Fruit fly (Drosophila melanogaster) whole organism, pupa: Measurements from ENCODE around the gene Fer2LCH.

Experiments
- CG10348 ChIP-seq: fragments of 200-800 bp; sonication (Bioruptor generic); IDR thresholded peaks from 2 replicates; pipeline ENCODE4 v1.3.6; 2022; ENCODE audit warnings: missing biosample characterization, missing genetic modification characterization
- CG12605 ChIP-seq: fragments of 200-800 bp; sonication (Bioruptor generic); IDR thresholded peaks from 2 replicates; pipeline ENCODE4 v1.3.6; 2022; ENCODE audit warnings: missing biosample characterization, missing genetic modification characterization
- CG13204 ChIP-seq: fragments of 200-800 bp; sonication (Bioruptor generic); optimal IDR thresholded peaks from 2 replicates; lab custom pipeline; 2018; ENCODE audit warnings: missing biosample characterization, mild to moderate bottlenecking, missing genetic modification characterization, moderate library complexity
- CG14655 ChIP-seq: fragments of 200-800 bp; sonication (Bioruptor generic); optimal IDR thresholded peaks from 3 replicates; lab custom pipeline; 2017; ENCODE audit warnings: mild to moderate bottlenecking, missing biosample characterization, missing genetic modification reagents, missing genetic modification characterization
- CG15710 ChIP-seq: fragments of 200-800 bp; sonication (Bioruptor generic); optimal IDR thresholded peaks from 2 replicates; lab custom pipeline; 2018; ENCODE audit warnings: missing biosample characterization, mild to moderate bottlenecking, missing genetic modification characterization, moderate library complexity
- CG17806 ChIP-seq: fragments of 200-800 bp; sonication (Bioruptor generic); optimal IDR thresholded peaks from 2 replicates; lab custom pipeline; 2018; ENCODE audit warnings: missing biosample characterization, mild to moderate bottlenecking, missing genetic modification characterization, moderate library complexity
- CG32121 ChIP-seq: fragments of 200-800 bp; sonication (Bioruptor generic); IDR thresholded peaks from 2 replicates; pipeline ENCODE4 v1.3.6; 2022; ENCODE audit warnings: missing biosample characterization, missing genetic modification characterization
- CG34367 ChIP-seq: fragments of 200-800 bp; sonication (Bioruptor generic); optimal IDR thresholded peaks from 2 replicates; lab custom pipeline; 2018; ENCODE audit warnings: missing biosample characterization, mild to moderate bottlenecking, missing genetic modification characterization
- CG4496 ChIP-seq: fragments of 200-800 bp; sonication (Bioruptor generic); IDR thresholded peaks from 3 replicates; pipeline ENCODE4 v1.3.6; 2022; ENCODE audit warnings: missing biosample characterization, missing genetic modification characterization
- CG8159 ChIP-seq: fragments of 200-800 bp; sonication (Bioruptor generic); optimal IDR thresholded peaks from 3 replicates; lab custom pipeline; 2018; ENCODE audit warnings: missing biosample characterization, mild to moderate bottlenecking, missing genetic modification characterization, moderate library complexity
- CG8301 ChIP-seq: fragments of 200-800 bp; sonication (Bioruptor generic); optimal IDR thresholded peaks from 2 replicates; lab custom pipeline; 2018; ENCODE audit warnings: missing biosample characterization, mild to moderate bottlenecking, missing genetic modification characterization
- CG9948 ChIP-seq: fragments of 200-800 bp; sonication (Bioruptor generic); optimal IDR thresholded peaks from 2 replicates; lab custom pipeline; 2018; ENCODE audit warnings: missing biosample characterization, mild to moderate bottlenecking, missing genetic modification characterization, moderate library complexity
- D1 ChIP-seq: fragments of 200-800 bp; sonication (Bioruptor generic); optimal IDR thresholded peaks from 2 replicates; lab custom pipeline; 2018; ENCODE audit warnings: missing biosample characterization, mild to moderate bottlenecking, missing genetic modification characterization, moderate library complexity
- EcR ChIP-seq: fragments of 200-800 bp; sonication (Bioruptor generic); optimal IDR thresholded peaks from 3 replicates; lab custom pipeline; 2019; ENCODE audit warnings: missing biosample characterization, missing genetic modification characterization, mild to moderate bottlenecking, moderate library complexity, missing genetic modification reagents
- Ets98B ChIP-seq: fragments of 200-800 bp; sonication (Bioruptor generic); IDR thresholded peaks from 2 replicates; pipeline ENCODE4 v1.3.6; 2022; ENCODE audit warnings: missing biosample characterization, missing genetic modification characterization
- Pif1A ChIP-seq: fragments of 200-800 bp; sonication (Bioruptor generic); optimal IDR thresholded peaks from 3 replicates; lab custom pipeline; 2016; ENCODE audit warnings: missing biosample characterization, missing genetic modification characterization
- Pif1B ChIP-seq: fragments of 200-800 bp; sonication (Bioruptor generic); optimal IDR thresholded peaks from 3 replicates; lab custom pipeline; 2016; ENCODE audit warnings: missing biosample characterization, missing genetic modification characterization
- Snoo ChIP-seq: fragments of 200-800 bp; sonication (Bioruptor generic); optimal IDR thresholded peaks from 3 replicates; lab custom pipeline; 2017; ENCODE audit warnings: missing biosample characterization, mild to moderate bottlenecking, missing genetic modification characterization, inconsistent platforms
- fd96Ca ChIP-seq: fragments of 200-800 bp; sonication (Bioruptor generic); IDR thresholded peaks from 3 replicates; pipeline ENCODE4 v1.3.6; 2022; ENCODE audit warnings: missing biosample characterization, missing genetic modification characterization
- gl ChIP-seq: fragments of 200-800 bp; sonication (Bioruptor generic); optimal IDR thresholded peaks from 2 replicates; lab custom pipeline; 2018; ENCODE audit warnings: missing biosample characterization, mild to moderate bottlenecking, missing genetic modification characterization
- rn ChIP-seq: fragments of 200-800 bp; sonication (Bioruptor generic); IDR thresholded peaks from 2 replicates; pipeline ENCODE4 v1.3.6; 2022; ENCODE audit warnings: missing biosample characterization, missing genetic modification characterization

Fer2LCH gene

DNA sequence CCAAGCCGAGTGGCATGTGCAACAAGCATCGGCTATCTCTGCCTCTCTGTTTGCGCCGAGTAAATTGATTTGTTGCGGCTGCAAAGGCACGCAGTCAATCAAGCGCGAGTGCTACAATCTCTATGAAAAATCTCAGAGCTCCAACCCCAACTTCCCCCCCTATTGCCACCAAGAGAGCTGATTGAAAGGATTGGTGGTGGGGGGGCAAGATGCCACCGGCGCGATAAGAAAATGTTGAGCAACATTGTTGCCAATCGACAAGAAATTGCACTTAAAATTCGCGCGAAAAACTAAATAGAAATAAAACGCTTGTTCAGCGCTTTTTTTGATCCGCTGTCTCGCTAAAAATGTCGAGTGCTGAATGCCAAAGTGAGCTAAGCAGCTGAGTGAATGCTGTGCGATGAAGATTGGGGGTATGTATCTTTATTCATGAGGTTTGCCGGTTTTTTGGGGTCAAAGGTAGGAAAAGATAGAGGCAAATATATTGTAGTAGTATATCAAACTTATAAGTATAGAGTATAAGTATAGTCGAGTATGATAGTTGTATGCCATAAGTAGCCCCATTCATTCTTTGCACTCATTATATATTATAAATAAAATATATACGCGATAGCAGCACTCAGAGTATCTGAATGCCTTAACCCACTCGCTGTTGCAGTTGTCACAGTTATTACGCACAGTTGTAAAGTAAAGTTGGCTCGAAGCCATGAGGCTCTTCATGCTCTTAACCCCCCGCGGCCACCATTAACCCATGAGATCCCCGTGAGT is 44.0 kb upstream of the Fer2LCH start:
- TF ChIP-seq CG13204 (GFP tag; lab: Kevin White, UChicago) (no peak), rn (GFP tag; lab: Robert Waterston, UW) (no peak), CG15710 (tag; lab: Kevin White, UChicago) (no peak), fd96Ca (GFP tag; lab: Robert Waterston, UW) (peak; percentile 52), CG8301 (tag; lab: Kevin White, UChicago) (peak; percentile 10), CG34367 (no peak), gl (tag; lab: Kevin White, UChicago) (no peak), CG12605 (no peak), CG10348 (GFP tag; lab: Robert Waterston, UW) (peak; percentile 48), EcR (GFP tag; lab: Kevin White, UChicago) (no peak), CG8159 (no peak), CG14655 (GFP tag; lab: Kevin White, UChicago) (peak; percentile 54), CG32121 (GFP tag; lab: Robert Waterston, UW) (peak; percentile 48), CG17806 (tag; lab: Kevin White, UChicago) (no peak), D1 (tag; lab: Kevin White, UChicago) (no peak), CG4496 (GFP tag; lab: Robert Waterston, UW) (peak; percentile 25; the same call in 1 of the 3 replicates), CG9948 (no peak), Snoo (tag; lab: Kevin White, UChicago) (no peak), Ets98B (no peak), Pif1B (no peak), Pif1A (GFP tag; lab: Kevin White, UChicago) (no peak)

DNA sequence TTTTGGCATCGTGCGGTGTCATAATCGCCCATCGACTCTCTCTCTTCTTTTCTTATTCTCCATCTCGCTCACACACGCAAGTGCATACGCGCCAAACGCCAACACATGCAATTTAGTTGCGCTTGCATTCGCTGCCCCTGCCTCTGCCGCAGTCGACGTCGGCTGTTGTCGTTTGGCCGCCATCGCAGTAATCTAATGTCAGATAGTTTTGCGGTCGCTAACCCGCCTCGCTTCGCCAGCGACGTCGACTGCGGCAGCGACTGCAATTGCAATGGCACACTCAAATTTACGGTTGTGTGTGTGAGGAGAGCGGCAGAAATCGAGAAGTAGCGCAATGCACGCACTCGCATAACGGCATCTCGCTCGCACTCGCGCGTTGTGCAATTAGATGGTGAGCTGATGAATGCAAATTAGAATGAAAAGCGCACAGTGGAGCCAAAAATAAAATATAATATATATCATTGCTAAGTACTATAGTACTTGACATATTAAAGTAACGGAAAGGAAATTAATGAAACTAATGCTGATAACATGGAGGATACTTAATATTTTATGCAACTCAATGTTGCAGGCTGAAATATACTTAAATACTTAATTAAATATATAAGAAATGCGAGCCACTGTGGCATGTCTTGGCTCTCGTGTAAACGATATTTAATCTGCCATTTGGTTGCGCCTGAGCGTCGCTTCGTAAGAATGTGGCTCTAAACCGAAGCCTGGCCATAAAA is 43.2 kb upstream of the Fer2LCH start:
- TF ChIP-seq CG12605 (peak; percentile 80), CG10348 (GFP tag; lab: Robert Waterston, UW) (peak; percentile 49; the same call in 1 of the 2 replicates), D1 (tag; lab: Kevin White, UChicago) (no peak), CG8159 (no peak), gl (tag; lab: Kevin White, UChicago) (no peak), Pif1A (GFP tag; lab: Kevin White, UChicago) (peak; percentile 49), CG9948 (no peak), Pif1B (peak; percentile 46), CG17806 (tag; lab: Kevin White, UChicago) (peak; percentile 8), rn (GFP tag; lab: Robert Waterston, UW) (peak; percentile 55; the same call in 1 of the 2 replicates), Ets98B (peak; percentile 85), CG13204 (GFP tag; lab: Kevin White, UChicago) (no peak), CG14655 (GFP tag; lab: Kevin White, UChicago) (peak; percentile 91), CG8301 (tag; lab: Kevin White, UChicago) (peak; percentile 90), CG4496 (GFP tag; lab: Robert Waterston, UW) (peak; percentile 90), fd96Ca (GFP tag; lab: Robert Waterston, UW) (peak; percentile 72), EcR (GFP tag; lab: Kevin White, UChicago) (peak; percentile 71), CG34367 (no peak), CG32121 (GFP tag; lab: Robert Waterston, UW) (peak; percentile 87), CG15710 (tag; lab: Kevin White, UChicago) (no peak), Snoo (tag; lab: Kevin White, UChicago) (no peak)

DNA sequence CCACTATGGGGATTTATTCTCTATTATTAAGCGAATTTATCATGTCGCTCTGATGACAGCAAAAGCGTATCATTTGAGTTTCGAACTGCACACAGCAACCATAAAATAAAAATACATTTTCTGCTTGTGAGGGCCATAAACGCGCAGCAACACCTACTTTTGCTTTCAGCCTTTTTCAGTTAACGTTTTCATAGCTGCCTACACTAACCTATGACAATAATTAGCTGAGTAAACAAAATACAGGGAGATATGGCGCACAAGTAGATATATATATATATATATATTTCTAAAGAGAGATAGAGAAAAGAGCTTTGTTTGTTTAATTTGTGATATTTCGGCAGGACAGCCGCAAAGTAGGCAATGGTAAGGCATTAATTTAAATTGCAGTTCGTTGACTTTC is 42.1 kb upstream of the Fer2LCH start:
- TF ChIP-seq fd96Ca (GFP tag; lab: Robert Waterston, UW) (no peak), gl (tag; lab: Kevin White, UChicago) (no peak), CG8301 (tag; lab: Kevin White, UChicago) (no peak), CG32121 (GFP tag; lab: Robert Waterston, UW) (no peak), CG4496 (GFP tag; lab: Robert Waterston, UW) (0 out of 3 replicates have a peak, but pooled peaks have one; percentile 11), Pif1A (GFP tag; lab: Kevin White, UChicago) (no peak), D1 (tag; lab: Kevin White, UChicago) (no peak), EcR (GFP tag; lab: Kevin White, UChicago) (peak; percentile 43)

DNA sequence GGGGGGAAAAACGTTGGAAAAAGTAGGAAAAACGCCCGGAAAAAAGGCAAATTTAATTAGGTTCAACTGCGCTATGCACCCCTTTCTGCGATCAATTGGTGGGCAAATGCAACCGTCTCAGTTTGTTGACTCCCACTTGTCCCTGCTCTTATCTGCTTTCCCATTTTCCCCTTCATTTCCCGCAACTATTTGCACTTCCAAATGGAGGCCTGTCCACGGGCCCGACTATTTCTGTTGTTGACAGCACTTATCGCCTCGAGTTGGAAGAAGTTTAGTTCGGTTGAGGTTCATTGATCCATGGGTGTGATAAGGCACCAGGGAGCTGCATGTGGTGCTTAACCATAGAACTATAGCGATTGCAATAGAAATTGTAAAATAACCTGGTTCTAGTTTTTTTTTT is 35.0 kb upstream of the Fer2LCH start:
- TF ChIP-seq EcR (GFP tag; lab: Kevin White, UChicago) = peak; percentile 89
- TF ChIP-seq CG14655 (GFP tag; lab: Kevin White, UChicago) = peak; percentile 2
- TF ChIP-seq Ets98B = peak; percentile 40; the same call in 1 of the 2 replicates
- TF ChIP-seq rn (GFP tag; lab: Robert Waterston, UW) = no peak
- TF ChIP-seq CG8159 = no peak
- TF ChIP-seq, all 21 proteins: peak for 3

DNA sequence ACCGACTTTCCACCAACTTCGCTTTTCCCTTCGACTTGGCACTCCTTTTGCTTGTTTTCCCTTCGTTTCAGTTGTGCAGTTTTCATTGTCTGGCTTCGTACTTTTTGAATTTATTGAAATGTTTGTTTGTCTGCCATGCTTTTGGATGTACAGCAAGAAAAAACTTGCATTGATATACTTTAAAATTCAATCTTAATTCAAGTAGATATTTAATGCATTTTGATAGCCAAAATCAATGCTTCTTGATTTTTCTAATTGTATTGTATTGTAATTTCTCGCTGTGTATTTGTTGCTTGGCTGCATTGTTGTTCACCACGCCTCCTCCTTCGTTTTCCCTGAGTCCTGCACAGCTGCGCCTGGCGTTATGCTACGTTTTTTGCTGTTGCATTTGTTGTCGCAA is 32.9 kb upstream of the Fer2LCH start:
- TF ChIP-seq D1 (tag; lab: Kevin White, UChicago) = no peak
- TF ChIP-seq fd96Ca (GFP tag; lab: Robert Waterston, UW) = 0 out of 3 replicates have a peak, but pooled peaks have one; percentile 10
- TF ChIP-seq rn (GFP tag; lab: Robert Waterston, UW) = 0 out of 2 replicates have a peak, but pooled peaks have one; percentile 13
- TF ChIP-seq CG8301 (tag; lab: Kevin White, UChicago) = peak; percentile 35
- peak; percentile 31 for TF ChIP-seq CG9948
- TF ChIP-seq CG8159 = peak; percentile 31
- TF ChIP-seq CG15710 (tag; lab: Kevin White, UChicago) = peak; percentile 26
- TF ChIP-seq CG34367 = peak; percentile 7
- TF ChIP-seq Pif1A (GFP tag; lab: Kevin White, UChicago) = no peak
- no peak for TF ChIP-seq Ets98B
- TF ChIP-seq CG14655 (GFP tag; lab: Kevin White, UChicago) = peak; percentile 39
- TF ChIP-seq CG17806 (tag; lab: Kevin White, UChicago) = peak; percentile 39
